Worm (Caenorhabditis elegans) whole organism, late embryonic: ENCODE measurements around the gene sri-36.
"Not testable (repeated sequence)": the region's sequence is repeated elsewhere in the genome, so short reads cannot be mapped to it uniquely, and the experiment has no call there.

ENCODE experiments used
- ama-1 ChIP-seq: fragments of 150-350 bp; optimal IDR thresholded peaks from 2 replicates; lab custom pipeline; 2014
- ceh-2 ChIP-seq: sonication (generic microtip); optimal IDR thresholded peaks from 2 replicates; lab custom pipeline; 2016; ENCODE audit warnings: missing genotype, missing genetic modification characterization, missing compliant biosample characterization
- ets-4 ChIP-seq: sonication (generic microtip); optimal IDR thresholded peaks from 2 replicates; lab custom pipeline; 2016; ENCODE audit warnings: missing genetic modification characterization, missing compliant biosample characterization
- hlh-8 ChIP-seq: sonication (generic microtip); optimal IDR thresholded peaks from 2 replicates; lab custom pipeline; 2016; ENCODE audit warnings: missing genotype, missing genetic modification characterization, missing compliant biosample characterization

DNA sequence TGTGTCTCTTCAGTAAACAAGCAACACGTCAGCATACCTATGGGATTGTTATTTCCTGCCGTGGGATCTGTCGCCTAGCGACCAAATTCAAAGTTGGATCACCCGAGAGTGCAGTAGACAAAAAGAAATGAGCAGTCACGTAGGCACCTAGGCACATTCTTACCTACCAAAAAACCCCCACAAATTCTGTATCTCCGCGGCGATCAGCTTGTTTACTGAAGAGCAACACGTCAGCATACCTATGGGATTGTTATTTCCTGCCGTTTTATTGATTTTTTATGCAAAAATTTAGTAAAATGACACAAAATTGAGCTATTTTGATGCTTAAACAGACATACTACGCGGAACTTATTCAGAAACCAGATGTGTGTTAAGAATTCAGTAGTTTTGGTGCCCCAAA lies 50.9 kb downstream of the sri-36 start, which contains the start of gene K02F6.5:
- not testable (repeated sequence) for TF ChIP-seq hlh-8; ama-1 (lab: Kevin White, UChicago); ets-4 (tag; lab: Kevin White, UChicago); ceh-2 (tag; lab: Kevin White, UChicago)
